Worm (Caenorhabditis elegans) whole organism, L1 larva: ENCODE measurements around the gene C17C3.11.

Source experiments
- nhr-11 ChIP-seq: fragments of 150-350 bp; optimal IDR thresholded peaks from 2 replicates; lab custom pipeline; 2014; ENCODE audit warnings: missing biosample characterization, missing genetic modification characterization
- snpc-4 ChIP-seq: fragments of 150-350 bp; optimal IDR thresholded peaks from 2 replicates; lab custom pipeline; 2014; ENCODE audit warnings: missing biosample characterization, missing genetic modification characterization
- tlp-1 ChIP-seq: fragments of 150-350 bp; optimal IDR thresholded peaks from 2 replicates; lab custom pipeline; 2014; ENCODE audit warnings: missing biosample characterization, missing genetic modification characterization

DNA sequence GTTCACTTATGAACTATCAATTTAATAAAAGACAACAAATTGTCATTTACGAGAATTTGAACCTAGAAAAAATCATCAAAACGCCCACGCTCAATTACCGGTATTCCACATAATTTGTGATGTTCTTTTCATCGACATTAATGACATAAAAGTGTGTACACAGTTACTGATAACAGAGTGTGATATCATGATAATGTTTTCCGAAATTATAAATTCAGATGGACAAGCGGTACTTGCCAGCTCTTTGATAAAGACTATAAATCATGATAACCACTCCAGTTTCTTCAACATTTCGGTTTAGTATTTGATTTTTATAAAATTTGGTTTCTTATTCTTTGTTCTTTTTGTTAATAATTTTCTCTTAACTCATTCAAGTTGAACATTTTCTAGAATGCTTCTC lies 48.2 kb downstream of the C17C3.11 start, which contains the start of gene lys-8:
- TF ChIP-seq snpc-4, result no peak
- TF ChIP-seq tlp-1, result peak; percentile 89
- no peak for TF ChIP-seq nhr-11
